Worm (Caenorhabditis elegans): ENCODE results near the gene ttbk-4.

The ttbk-4 gene

DNA sequence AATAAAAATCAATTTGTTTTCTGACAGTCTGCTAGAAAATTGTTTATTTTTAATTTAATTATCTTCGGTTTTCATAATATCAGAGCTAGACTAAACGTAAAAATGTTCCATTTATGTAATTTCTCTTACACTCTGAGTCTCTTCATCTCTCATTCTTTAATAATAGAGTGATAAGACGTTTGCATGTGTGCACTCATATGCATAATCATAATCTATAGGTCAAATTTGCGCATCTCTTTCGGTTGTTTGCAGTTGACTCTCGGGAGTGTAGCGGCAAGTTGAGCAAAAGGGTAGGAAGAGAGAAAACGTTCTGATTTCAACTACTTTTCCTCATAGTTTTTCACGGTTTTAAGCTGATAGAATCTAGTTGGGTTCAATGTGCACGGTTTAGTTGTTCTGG is 8.5 kb downstream of the ttbk-4 start:
- TF ChIP-seq che-1 (tag; optimal IDR thresholded peaks at IDR 0.05) (no peak), pqm-1 (tag; optimal IDR thresholded peaks at IDR 0.05) (no peak), ceh-24 (tag; optimal IDR thresholded peaks at IDR 0.05) (no peak), ceh-48 (tag; optimal IDR thresholded peaks at IDR 0.05) (no peak), rnt-1 (tag; optimal IDR thresholded peaks at IDR 0.05) (no peak), pax-1 (tag; optimal IDR thresholded peaks at IDR 0.05) (peak; percentile 38), hlh-30 (tag; optimal IDR thresholded peaks at IDR 0.05; ENCODE audit: insufficient read depth) (no peak), ceh-22 (tag; optimal IDR thresholded peaks at IDR 0.05) (no peak), elt-2 (tag; optimal IDR thresholded peaks at IDR 0.05) (peak; percentile 54), tbx-7 (tag; optimal IDR thresholded peaks at IDR 0.05) (no peak)

DNA sequence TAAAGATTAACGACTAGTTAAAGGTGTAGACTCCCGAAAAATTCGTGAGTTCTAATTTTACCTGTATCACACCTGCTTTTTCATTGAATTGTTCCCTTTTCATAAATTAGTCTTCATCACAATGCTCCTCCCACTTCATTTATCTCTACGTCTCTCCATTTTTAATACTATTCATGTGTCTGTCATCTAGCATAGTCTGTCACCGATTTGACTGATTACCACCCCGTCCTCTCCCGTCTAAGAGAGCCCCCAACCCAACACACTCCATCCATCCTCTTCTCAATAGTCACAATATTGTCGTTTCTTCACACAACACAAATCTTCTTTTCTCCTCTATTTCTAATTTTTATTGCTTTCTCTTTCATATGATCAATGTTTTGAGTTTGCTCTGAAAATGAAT is 9.8 kb downstream of the ttbk-4 start:
- TF ChIP-seq unc-55 (GFP tag; optimal IDR thresholded peaks at IDR 0.05) (peak; percentile 99), C08G9.2 (tag; optimal IDR thresholded peaks at IDR 0.05) (no peak), gmeb-2 (tag; optimal IDR thresholded peaks at IDR 0.05) (no peak), ceh-48 (tag; optimal IDR thresholded peaks at IDR 0.05) (no peak), unc-42 (tag; optimal IDR thresholded peaks at IDR 0.05) (no peak)

DNA sequence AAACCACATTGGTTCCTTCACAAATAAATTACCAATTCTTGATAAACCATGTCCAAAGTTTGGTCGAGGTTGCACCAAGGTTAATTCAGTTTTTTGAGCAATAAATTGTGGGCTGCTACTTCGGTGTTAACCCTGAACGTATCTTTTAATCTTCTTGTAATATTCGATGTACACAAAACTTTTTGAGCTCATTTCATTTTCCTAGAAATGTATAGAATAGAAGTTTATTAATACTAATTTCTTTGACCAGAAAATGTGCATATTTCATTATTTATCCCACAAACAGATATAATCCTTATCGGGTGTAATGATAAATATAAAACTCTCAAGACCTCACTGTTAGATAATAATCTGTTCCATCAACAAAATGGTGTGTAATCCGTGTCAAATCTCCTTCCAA is 11.0 kb downstream of the ttbk-4 start:
- TF ChIP-seq hlh-8 (tag; optimal IDR thresholded peaks at IDR 0.05), result no peak
- TF ChIP-seq K02D7.2 (tag; optimal IDR thresholded peaks at IDR 0.05), result no peak
- no peak for TF ChIP-seq fax-1 (tag; optimal IDR thresholded peaks at IDR 0.05)
- TF ChIP-seq ttx-3 (tag; optimal IDR thresholded peaks at IDR 0.05), result no peak

DNA sequence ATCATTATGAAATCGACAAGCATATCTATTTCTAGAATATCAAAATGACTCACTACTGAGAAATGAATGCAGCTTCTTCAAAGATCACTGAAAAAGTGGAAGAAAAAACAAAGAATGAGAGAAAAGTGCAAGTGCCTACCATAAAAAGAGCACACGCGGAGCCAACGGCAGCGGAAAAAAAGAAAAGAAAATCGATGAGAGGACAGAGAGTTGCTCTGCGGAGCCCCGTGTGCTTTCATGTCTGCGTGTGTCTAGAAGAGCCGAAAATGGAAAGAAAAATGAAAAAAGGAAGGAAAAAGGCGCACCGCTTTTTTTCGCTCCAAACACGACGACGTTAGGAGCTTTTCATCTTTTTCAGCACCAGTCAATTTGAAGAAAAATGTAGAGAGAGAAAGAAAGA is 12.2 kb downstream of the ttbk-4 start, which contains the start of gene ipla-7:
TSS of gene ipla-7 (minus strand) at position 122 of the 400 bp plus-strand sequence.
- TF ChIP-seq unc-42 (tag; optimal IDR thresholded peaks at IDR 0.05), result peak; percentile 37
- no peak for TF ChIP-seq gmeb-2 (tag; optimal IDR thresholded peaks at IDR 0.05)
- no peak for TF ChIP-seq pax-1 (tag; optimal IDR thresholded peaks at IDR 0.05)
- no peak for TF ChIP-seq unc-55 (GFP tag; optimal IDR thresholded peaks at IDR 0.05)
- TF ChIP-seq ceh-48 (tag; optimal IDR thresholded peaks at IDR 0.05), result peak; percentile 54
- no peak for TF ChIP-seq ztf-16 (tag; optimal IDR thresholded peaks at IDR 0.05)
- peak; percentile 9 for TF ChIP-seq fax-1 (tag; optimal IDR thresholded peaks at IDR 0.05)

DNA sequence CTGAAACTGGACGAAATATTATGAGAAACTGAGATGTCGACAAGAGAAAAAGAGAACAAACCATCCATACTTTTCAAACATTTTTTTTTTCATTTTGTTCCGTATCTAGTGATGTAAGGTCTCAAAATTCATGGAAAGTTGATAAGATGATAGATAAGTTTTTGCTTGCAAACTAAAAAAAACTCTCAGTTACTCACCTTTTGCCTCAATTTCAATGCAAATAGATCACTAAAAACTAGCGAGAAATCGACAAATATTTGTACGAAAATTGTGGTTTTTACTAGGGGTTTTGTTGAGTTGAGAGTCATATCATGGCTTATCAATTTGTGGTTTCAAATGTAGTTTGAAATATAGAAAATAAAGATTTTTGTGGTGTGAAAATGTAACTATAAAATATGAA is 14.1 kb downstream of the ttbk-4 start:
- TF ChIP-seq ceh-48 (tag; optimal IDR thresholded peaks at IDR 0.05) (no peak), gmeb-2 (tag; optimal IDR thresholded peaks at IDR 0.05) (no peak), ceh-9 (tag; optimal IDR thresholded peaks at IDR 0.05) (no peak), fax-1 (tag; optimal IDR thresholded peaks at IDR 0.05) (no peak), pax-1 (tag; optimal IDR thresholded peaks at IDR 0.05) (no peak), elt-2 (tag; optimal IDR thresholded peaks at IDR 0.05) (no peak), sdc-2 (tag; optimal IDR thresholded peaks at IDR 0.05) (no peak), nfya-1 (tag; optimal IDR thresholded peaks at IDR 0.05) (no peak)

DNA sequence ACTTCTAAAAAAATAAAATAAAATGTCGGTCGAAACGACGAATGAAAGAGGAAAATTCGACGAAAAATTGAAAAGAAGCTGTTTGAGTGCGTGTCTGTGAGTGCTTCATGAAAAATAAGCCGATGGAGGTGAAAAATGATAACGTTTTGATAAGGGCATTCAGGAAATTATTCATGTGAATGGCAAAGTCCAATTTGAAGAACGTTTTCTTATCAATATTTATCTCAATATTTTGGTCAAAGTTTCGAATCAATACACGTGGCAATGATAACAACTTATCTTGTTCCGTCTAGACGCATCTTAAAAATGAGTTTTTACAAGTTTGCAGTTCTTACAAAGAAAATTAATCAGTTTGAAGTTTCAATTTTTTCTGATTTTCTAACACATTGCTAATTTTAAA is 15.8 kb downstream of the ttbk-4 start:
- TF ChIP-seq unc-3 (GFP tag; conservative IDR thresholded peaks at IDR 0.05) (no peak), unc-3 (tag; optimal IDR thresholded peaks at IDR 0.05) (no peak), unc-86 (tag; optimal IDR thresholded peaks at IDR 0.05) (no peak), dmd-4 (tag; optimal IDR thresholded peaks at IDR 0.05; ENCODE audit: borderline replicate concordance) (no peak), T23F11.4 (GFP tag; optimal IDR thresholded peaks at IDR 0.05) (no peak), pqm-1 (tag; optimal IDR thresholded peaks at IDR 0.05) (no peak), ceh-30 (tag; optimal IDR thresholded peaks at IDR 0.05) (no peak), ceh-18 (tag; optimal IDR thresholded peaks at IDR 0.05) (no peak), elt-2 (tag; optimal IDR thresholded peaks at IDR 0.05) (peak; percentile 91)

DNA sequence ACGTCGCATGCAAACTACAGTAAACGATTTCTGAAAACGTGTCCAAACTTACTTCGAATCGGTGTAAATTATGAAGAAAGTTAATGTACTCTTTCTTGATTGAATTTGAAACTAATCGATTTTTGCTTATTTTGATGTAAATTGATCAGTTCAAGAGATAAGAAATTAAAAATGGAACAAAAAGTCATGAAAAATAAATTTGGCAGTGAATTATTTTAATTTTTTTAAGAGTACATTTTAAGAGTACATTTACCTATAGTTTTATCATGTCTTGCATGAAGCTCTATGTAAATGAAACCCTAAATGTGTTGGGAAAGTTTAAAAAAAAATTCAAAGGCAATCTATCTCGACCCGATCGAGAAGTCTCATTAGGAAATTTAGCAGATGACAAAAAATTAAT is 18.8 kb downstream of the ttbk-4 start, which contains the start of gene T04B2.7:
TSS of gene T04B2.7 (minus strand) at position 101 of the 400 bp plus-strand sequence.
- TF ChIP-seq C38D4.7 (GFP tag; optimal IDR thresholded peaks at IDR 0.05) (no peak), ceh-2 (tag; optimal IDR thresholded peaks at IDR 0.05) (no peak), ama-1 (optimal IDR thresholded peaks at IDR 0.05) (no peak), dve-1 (tag; optimal IDR thresholded peaks at IDR 0.05) (no peak), eyg-1 (tag; optimal IDR thresholded peaks at IDR 0.05) (no peak), ref-2 (tag; optimal IDR thresholded peaks at IDR 0.05) (no peak), che-1 (tag; optimal IDR thresholded peaks at IDR 0.05) (no peak), K02D7.2 (tag; optimal IDR thresholded peaks at IDR 0.05) (no peak), madf-2 (tag; optimal IDR thresholded peaks at IDR 0.05) (no peak), unc-55 (GFP tag; optimal IDR thresholded peaks at IDR 0.05) (no peak), hlh-8 (tag; optimal IDR thresholded peaks at IDR 0.05) (no peak), ceh-18 (tag; optimal IDR thresholded peaks at IDR 0.05) (no peak), ceh-22 (tag; optimal IDR thresholded peaks at IDR 0.05) (no peak), hlh-15 (tag; optimal IDR thresholded peaks at IDR 0.05) (no peak), elt-4 (tag; optimal IDR thresholded peaks at IDR 0.05) (no peak)

Data from whole organism, late embryonic.